Fruit fly (Drosophila melanogaster) whole organism, embryonic: ENCODE data around the gene CG13113.
A peak's percentile ranks its signal among the peaks of the same experiment; 100 is the strongest.

Source experiments
- ATbp ChIP-seq: fragments of 200-800 bp; sonication (Bioruptor generic); optimal IDR thresholded peaks from 2 replicates; lab custom pipeline; 2017; ENCODE audit warnings: missing biosample characterization, mild to moderate bottlenecking, missing genetic modification characterization, missing genetic modification reagents
- Blimp-1 ChIP-seq: fragments of 200-800 bp; sonication (Bioruptor generic); optimal IDR thresholded peaks from 3 replicates; lab custom pipeline; 2018; ENCODE audit warnings: missing biosample characterization, missing genetic modification characterization, mild to moderate bottlenecking, moderate library complexity, missing genetic modification reagents
- CG10209 ChIP-seq: fragments of 200-800 bp; sonication (Bioruptor generic); optimal IDR thresholded peaks from 3 replicates; lab custom pipeline; 2017; ENCODE audit warnings: missing biosample characterization, mild to moderate bottlenecking, missing genetic modification characterization, missing genetic modification reagents
- CG10543 ChIP-seq: fragments of 200-800 bp; sonication (Bioruptor generic); optimal IDR thresholded peaks from 3 replicates; lab custom pipeline; 2017; ENCODE audit warnings: missing biosample characterization, mild to moderate bottlenecking, missing genetic modification characterization, moderate library complexity
- CG10959 ChIP-seq: fragments of 200-800 bp; sonication (Bioruptor generic); IDR thresholded peaks from 2 replicates; pipeline ENCODE4 v1.3.6; 2022; ENCODE audit warnings: missing biosample characterization, missing genetic modification characterization
- CG11504 ChIP-seq: fragments of 200-800 bp; sonication (Bioruptor generic); optimal IDR thresholded peaks from 3 replicates; lab custom pipeline; 2019; ENCODE audit warnings: missing biosample characterization, mild to moderate bottlenecking, missing genetic modification characterization, moderate library complexity
- CG13287 ChIP-seq: fragments of 200-800 bp; sonication (Bioruptor generic); IDR thresholded peaks from 2 replicates; pipeline ENCODE4 v1.3.6; 2022; ENCODE audit warnings: missing biosample characterization, missing genetic modification characterization; ENCODE audit not compliant: partially characterized antibody
- CG14050 ChIP-seq: fragments of 200-800 bp; sonication (Bioruptor generic); IDR thresholded peaks from 3 replicates; pipeline ENCODE4 v1.3.6; 2022; ENCODE audit warnings: missing biosample characterization, missing genetic modification characterization
- CG14860 ChIP-seq: fragments of 200-800 bp; sonication (Bioruptor generic); IDR thresholded peaks from 3 replicates; pipeline ENCODE4 v1.3.6; 2022; ENCODE audit warnings: missing biosample characterization, missing genetic modification characterization; ENCODE audit not compliant: partially characterized antibody
- CG15479 ChIP-seq: fragments of 200-800 bp; sonication (Bioruptor generic); optimal IDR thresholded peaks from 3 replicates; lab custom pipeline; 2019; ENCODE audit warnings: missing biosample characterization, mild to moderate bottlenecking, missing genetic modification characterization, moderate library complexity
- CG15601 ChIP-seq: fragments of 200-800 bp; sonication (Bioruptor generic); optimal IDR thresholded peaks from 3 replicates; lab custom pipeline; 2019; ENCODE audit warnings: missing biosample characterization, mild to moderate bottlenecking, missing genetic modification characterization, moderate library complexity
- CG17328 ChIP-seq: fragments of 200-800 bp; sonication (Bioruptor generic); IDR thresholded peaks from 2 replicates; pipeline ENCODE4 v1.3.6; 2022; ENCODE audit warnings: missing biosample characterization, missing genetic modification characterization
- CG18599 ChIP-seq: fragments of 200-800 bp; sonication (Bioruptor generic); optimal IDR thresholded peaks from 3 replicates; lab custom pipeline; 2017; ENCODE audit warnings: missing biosample characterization, missing genetic modification characterization, mild to moderate bottlenecking, moderate library complexity, missing genetic modification reagents
- CG2116 ChIP-seq: fragments of 200-800 bp; sonication (Bioruptor generic); optimal IDR thresholded peaks from 3 replicates; lab custom pipeline; 2018; ENCODE audit warnings: missing biosample characterization, mild to moderate bottlenecking, missing genetic modification characterization
- CG4282 ChIP-seq: fragments of 200-800 bp; sonication (Bioruptor generic); optimal IDR thresholded peaks from 2 replicates; lab custom pipeline; 2016; ENCODE audit warnings: missing biosample characterization, missing genetic modification characterization
- CG4617 ChIP-seq: fragments of 200-800 bp; sonication (Bioruptor generic); optimal IDR thresholded peaks from 3 replicates; lab custom pipeline; 2016; ENCODE audit warnings: missing biosample characterization, missing genetic modification characterization, borderline replicate concordance
- CG7372 ChIP-seq: fragments of 200-800 bp; sonication (Bioruptor generic); IDR thresholded peaks from 2 replicates; pipeline ENCODE4 v1.3.6; 2022; ENCODE audit warnings: missing biosample characterization, missing genetic modification characterization
- CG8290 ChIP-seq, 3 experiments: fragments of 200-800 bp; sonication (Bioruptor generic); optimal IDR thresholded peaks; 2 replicates each; lab custom pipeline; 2016 to 2019; ENCODE audit warnings: missing biosample characterization in 3 of 3, missing genetic modification characterization in 3 of 3, mild to moderate bottlenecking in 2 of 3, moderate library complexity in 1 of 3
- CG8388 ChIP-seq: fragments of 200-800 bp; sonication (Bioruptor generic); optimal IDR thresholded peaks from 2 replicates; lab custom pipeline; 2019; ENCODE audit warnings: missing biosample characterization, mild to moderate bottlenecking, missing genetic modification characterization, moderate library complexity
- CrebB ChIP-seq: fragments of 200-800 bp; sonication (Bioruptor generic); optimal IDR thresholded peaks from 3 replicates; lab custom pipeline; 2018; ENCODE audit warnings: missing biosample characterization, mild to moderate bottlenecking, missing genetic modification characterization
- D19A ChIP-seq: fragments of 200-800 bp; optimal IDR thresholded peaks from 3 replicates; lab custom pipeline; 2019; ENCODE audit warnings: missing biosample characterization, mild to moderate bottlenecking, missing genetic modification characterization, moderate library complexity
- HHEX ChIP-seq: fragments of 200-800 bp; sonication (Bioruptor generic); optimal IDR thresholded peaks from 3 replicates; lab custom pipeline; 2017; ENCODE audit warnings: missing biosample characterization, mild to moderate bottlenecking, missing genetic modification characterization, missing genetic modification reagents
- HmgZ ChIP-seq: fragments of 200-800 bp; sonication (Bioruptor generic); optimal IDR thresholded peaks from 2 replicates; lab custom pipeline; 2018; ENCODE audit warnings: missing biosample characterization, mild to moderate bottlenecking, missing genetic modification characterization
- Hr3 ChIP-seq: fragments of 200-800 bp; sonication (Bioruptor generic); optimal IDR thresholded peaks from 3 replicates; lab custom pipeline; 2016; ENCODE audit warnings: missing biosample characterization, missing genetic modification characterization
- Mes4 ChIP-seq: fragments of 200-800 bp; sonication (Bioruptor generic); optimal IDR thresholded peaks from 2 replicates; lab custom pipeline; 2016; ENCODE audit warnings: missing biosample characterization, missing genetic modification characterization
- caup ChIP-seq: fragments of 200-800 bp; sonication (Bioruptor generic); optimal IDR thresholded peaks from 3 replicates; lab custom pipeline; 2017; ENCODE audit warnings: missing biosample characterization, mild to moderate bottlenecking, missing genetic modification characterization, moderate library complexity; ENCODE audit not compliant: severe bottlenecking
- emc ChIP-seq: fragments of 200-800 bp; sonication (Bioruptor generic); optimal IDR thresholded peaks from 2 replicates; lab custom pipeline; 2016; ENCODE audit warnings: missing biosample characterization, missing genetic modification characterization
- exex ChIP-seq: fragments of 200-800 bp; sonication (Bioruptor generic); optimal IDR thresholded peaks from 4 replicates; lab custom pipeline; 2018; ENCODE audit warnings: missing biosample characterization, mild to moderate bottlenecking, missing genetic modification characterization, moderate library complexity
- h ChIP-seq: fragments of >200 bp; optimal IDR thresholded peaks from 2 replicates; lab custom pipeline; 2017
- inv ChIP-seq: fragments of 200-800 bp; sonication (Bioruptor generic); IDR thresholded peaks from 2 replicates; pipeline ENCODE4 v1.3.6; 2022; ENCODE audit warnings: missing biosample characterization, missing genetic modification characterization; ENCODE audit not compliant: partially characterized antibody
- klu ChIP-seq: fragments of 200-800 bp; sonication (Bioruptor generic); IDR thresholded peaks from 2 replicates; pipeline ENCODE4 v1.3.6; 2022; ENCODE audit warnings: missing biosample characterization, missing genetic modification characterization
- lab ChIP-seq: fragments of 200-800 bp; sonication (Bioruptor generic); optimal IDR thresholded peaks from 3 replicates; lab custom pipeline; 2017; ENCODE audit warnings: missing biosample characterization, missing genetic modification characterization, mild to moderate bottlenecking, moderate library complexity, missing genetic modification reagents
- lilli ChIP-seq: fragments of 200-800 bp; sonication (Bioruptor generic); optimal IDR thresholded peaks from 3 replicates; lab custom pipeline; 2016; ENCODE audit warnings: missing biosample characterization, missing genetic modification characterization
- lov ChIP-seq, 2 experiments: fragments of 200-800 bp in 1 of 2; fragments of >200 bp in 1 of 2; sonication (Bioruptor generic) in 1 of 2; IDR thresholded peaks in 1 of 2; optimal IDR thresholded peaks in 1 of 2; 2 replicates in 1 of 2; 3 replicates in 1 of 2; pipeline versions ENCODE4 v1.3.6 to Lab custom; 2017 to 2022; ENCODE audit warnings: missing biosample characterization in 1 of 2, missing genetic modification characterization in 1 of 2
- org-1 ChIP-seq: fragments of 200-800 bp; sonication (Bioruptor generic); optimal IDR thresholded peaks from 2 replicates; lab custom pipeline; 2017; ENCODE audit warnings: missing biosample characterization, missing genetic modification characterization
- pzg ChIP-seq: fragments of 200-800 bp; sonication (Bioruptor generic); optimal IDR thresholded peaks from 3 replicates; lab custom pipeline; 2018; ENCODE audit warnings: missing biosample characterization, mild to moderate bottlenecking, missing genetic modification characterization, moderate library complexity
- slou ChIP-seq: fragments of 200-800 bp; sonication (Bioruptor generic); optimal IDR thresholded peaks from 3 replicates; lab custom pipeline; 2016; ENCODE audit warnings: missing biosample characterization, missing genetic modification characterization
- sob ChIP-seq: fragments of 200-800 bp; sonication (Bioruptor generic); IDR thresholded peaks from 2 replicates; pipeline ENCODE4 v1.3.6; 2022; ENCODE audit warnings: missing biosample characterization, missing genetic modification characterization
- sqz ChIP-seq: fragments of 200-800 bp; sonication (Bioruptor generic); optimal IDR thresholded peaks from 3 replicates; lab custom pipeline; 2018; ENCODE audit warnings: missing biosample characterization, mild to moderate bottlenecking, missing genetic modification characterization
- ssp ChIP-seq: fragments of 200-800 bp; sonication (Bioruptor generic); IDR thresholded peaks from 2 replicates; pipeline ENCODE4 v1.3.6; 2022; ENCODE audit warnings: missing biosample characterization, missing genetic modification characterization
- stwl ChIP-seq: fragments of 200-800 bp; sonication (Bioruptor generic); optimal IDR thresholded peaks from 3 replicates; lab custom pipeline; 2018; ENCODE audit warnings: missing biosample characterization, mild to moderate bottlenecking, missing genetic modification characterization, moderate library complexity
- tx ChIP-seq: fragments of 200-800 bp; sonication (Bioruptor generic); optimal IDR thresholded peaks from 2 replicates; lab custom pipeline; 2016; ENCODE audit warnings: missing biosample characterization, missing genetic modification characterization
- zen2 ChIP-seq: fragments of 200-800 bp; sonication (Bioruptor generic); IDR thresholded peaks from 3 replicates; pipeline ENCODE4 v1.3.6; 2022; ENCODE audit warnings: missing biosample characterization, missing genetic modification characterization; ENCODE audit not compliant: partially characterized antibody

Gene CG13113

dm6 chr2L:9525719-9526118 lies 18.3 kb upstream of the CG13113 start (continued):
- TF ChIP-seq lov (optimal IDR thresholded peaks at IDR 0.05; lab: Kevin White, UChicago) (no peak), lov (GFP tag; IDR thresholded peaks at IDR 0.05; lab: Robert Waterston, UW) (peak; percentile 81; the same call in 2 of the 3 replicates), Blimp-1 (peak; percentile 85), slou (GFP tag; lab: Kevin White, UChicago) (peak; percentile 46), Hr3 (peak; percentile 51), CG4282 (GFP tag; lab: Kevin White, UChicago) (peak; percentile 81), exex (tag; lab: Kevin White, UChicago) (peak; percentile 78), HmgZ (tag; lab: Kevin White, UChicago) (peak; percentile 95), emc (peak; percentile 61), Mes4 (GFP tag; lab: Kevin White, UChicago) (peak; percentile 90), sob (GFP tag; lab: Robert Waterston, UW) (peak; percentile 92), CG10543 (GFP tag; lab: Kevin White, UChicago) (peak; percentile 98), CG8290 (GFP tag; optimal IDR thresholded peaks at IDR 0.05; lab: Kevin White, UChicago) (peak; percentile 81), CG8290 (tag; optimal IDR thresholded peaks at IDR 0.05; lab: Kevin White, UChicago) (peak; percentile 95 to 96), inv (GFP tag; lab: Robert Waterston, UW) (no peak), CG10959 (GFP tag; lab: Robert Waterston, UW) (0 out of 2 replicates have a peak, but pooled peaks have one; percentile 42), ssp (GFP tag; lab: Robert Waterston, UW) (peak; percentile 12; the same call in 1 of the 2 replicates), stwl (tag; lab: Kevin White, UChicago) (peak; percentile 43), CG17328 (GFP tag; lab: Robert Waterston, UW) (peak; percentile 75), tx (GFP tag; lab: Kevin White, UChicago) (peak; percentile 57), CG14050 (GFP tag; lab: Robert Waterston, UW) (peak; percentile 76), CG2116 (peak; percentile 75), CG14860 (no peak), zen2 (GFP tag; lab: Robert Waterston, UW) (no peak), CG15479 (GFP tag; lab: Kevin White, UChicago) (peak; percentile 50), klu (GFP tag; lab: Robert Waterston, UW) (no peak), CG10209 (GFP tag; lab: Kevin White, UChicago) (peak; percentile 94), CG8388 (GFP tag; lab: Kevin White, UChicago) (peak; percentile 63), CrebB (peak; percentile 97), D19A (tag; lab: Kevin White, UChicago) (peak; percentile 74)

dm6 chr2L:9526518-9526917 lies 17.5 kb upstream of the CG13113 start:
- TF ChIP-seq sqz (no peak), lab (peak; percentile 43), CG13287 (GFP tag; lab: Robert Waterston, UW) (no peak), CG11504 (no peak), CG7372 (GFP tag; lab: Robert Waterston, UW) (no peak), caup (GFP tag; lab: Kevin White, UChicago) (peak; percentile 34), lilli (GFP tag; lab: Kevin White, UChicago) (no peak), CG18599 (GFP tag; lab: Kevin White, UChicago) (peak; percentile 27), CG4617 (no peak), CG15601 (tag; lab: Kevin White, UChicago) (peak; percentile 2), h (lab: Kevin White, UChicago) (no peak), ATbp (GFP tag; lab: Kevin White, UChicago) (peak; percentile 38), org-1 (GFP tag; lab: Kevin White, UChicago) (no peak), pzg (GFP tag; lab: Kevin White, UChicago) (no peak), HHEX (GFP tag; lab: Kevin White, UChicago) (peak; percentile 30)
- TF ChIP-seq, all 482 proteins: peak for 6
